Worm (Caenorhabditis elegans): ENCODE data around the gene gly-11.

The gly-11 gene

ce11 chrIII:12205271-12205670 is 28.2 kb upstream of the gly-11 start:
- TF ChIP-seq lin-15B (tag; optimal IDR thresholded peaks at IDR 0.05): no peak
- no peak for TF ChIP-seq zfp-3 (GFP tag; conservative IDR thresholded peaks at IDR 0.05)
- TF ChIP-seq ces-1 (GFP tag; optimal IDR thresholded peaks at IDR 0.05): no peak
- 0 out of 2 replicates have a peak, but pooled peaks have one; percentile 49 for TF ChIP-seq D1046.2 (GFP tag; IDR thresholded peaks at IDR 0.05)
- no peak for TF ChIP-seq nhr-111 (GFP tag; optimal IDR thresholded peaks at IDR 0.05)
- no peak for TF ChIP-seq nhr-237 (tag; optimal IDR thresholded peaks at IDR 0.05)
- no peak for TF ChIP-seq nhr-11 (tag; optimal IDR thresholded peaks at IDR 0.05)
- TF ChIP-seq daf-12 (tag; optimal IDR thresholded peaks at IDR 0.05): no peak
- TF ChIP-seq ceh-28 (tag; optimal IDR thresholded peaks at IDR 0.05): no peak
- no peak for TF ChIP-seq F10B5.3 (tag; optimal IDR thresholded peaks at IDR 0.05)
- no peak for TF ChIP-seq ceh-32 (tag; optimal IDR thresholded peaks at IDR 0.05; ENCODE audit: poor library complexity)
- no peak for TF ChIP-seq ceh-62 (tag; optimal IDR thresholded peaks at IDR 0.05)
- no peak for TF ChIP-seq unc-130 (GFP tag; optimal IDR thresholded peaks at IDR 0.05)
- no peak for TF ChIP-seq hlh-11 (tag; optimal IDR thresholded peaks at IDR 0.05)
- no peak for TF ChIP-seq zip-11 (GFP tag; IDR thresholded peaks at IDR 0.05)
- TF ChIP-seq set-16 (GFP tag; IDR thresholded peaks at IDR 0.05): peak; percentile 59

ce11 chrIII:12202437-12202836 is 25.4 kb upstream of the gly-11 start, which contains the start of gene osm-12:
TSS of gene osm-12 (minus strand) at chrIII:12202537.
- no peak for TF ChIP-seq daf-19 (GFP tag; conservative IDR thresholded peaks at IDR 0.05)
- TF ChIP-seq aha-1 (tag): peak; percentile 71
- TF ChIP-seq arid-1 (GFP tag; conservative IDR thresholded peaks at IDR 0.05): no peak

- TF ChIP-seq rbr-2 (tag; optimal IDR thresholded peaks at IDR 0.05) (no peak), mes-2 (tag; optimal IDR thresholded peaks at IDR 0.05; ENCODE audit: poor library complexity, severe bottlenecking) (no peak), pqm-1 (tag; optimal IDR thresholded peaks at IDR 0.05) (no peak), Y105C5A.15 (GFP tag; IDR thresholded peaks at IDR 0.05) (no peak), hmg-1.1 (GFP tag; IDR thresholded peaks at IDR 0.05) (no peak), ztf-7 (tag; optimal IDR thresholded peaks at IDR 0.05) (no peak), skn-1 (tag; optimal IDR thresholded peaks at IDR 0.05) (no peak), nhr-111 (GFP tag; optimal IDR thresholded peaks at IDR 0.05) (no peak)
These were observed 21.1 kb upstream of the gly-11 start for ce11 chrIII:12198135-12198534.

- TF ChIP-seq nhr-41 (GFP tag; IDR thresholded peaks at IDR 0.05) (no peak), cey-2 (tag; optimal IDR thresholded peaks at IDR 0.05; ENCODE audit: borderline replicate concordance, insufficient read depth) (no peak), duxl-1 (tag; optimal IDR thresholded peaks at IDR 0.05; ENCODE audit: poor library complexity) (no peak), nhr-102 (tag; optimal IDR thresholded peaks at IDR 0.05) (no peak), unc-62 (GFP tag; optimal IDR thresholded peaks at IDR 0.05 in 1 of 2) (peak in 1 of 2 experiments; percentile 84), unc-62 (tag; optimal IDR thresholded peaks at IDR 0.05) (no peak), ZK337.2 (GFP tag; IDR thresholded peaks at IDR 0.05) (no peak), jun-1 (tag; optimal IDR thresholded peaks at IDR 0.05) (no peak), vab-7 (GFP tag; IDR thresholded peaks at IDR 0.05) (no peak), ztf-7 (tag; optimal IDR thresholded peaks at IDR 0.05) (no peak)
These were observed 18.9 kb upstream of the gly-11 start for ce11 chrIII:12195991-12196390.

- TF ChIP-seq saeg-2 (GFP tag; IDR thresholded peaks at IDR 0.05) (no peak), aha-1 (tag) (no peak), lin-1 (GFP tag; IDR thresholded peaks at IDR 0.05) (no peak), ceh-62 (tag; optimal IDR thresholded peaks at IDR 0.05) (no peak), ztf-11 (tag; optimal IDR thresholded peaks at IDR 0.05) (no peak), snpc-1.2 (GFP tag; IDR thresholded peaks at IDR 0.05) (no peak)
These were observed 17.1 kb upstream of the gly-11 start, which contains the start of gene Y75B8A.44 for ce11 chrIII:12194190-12194589. TSS of gene Y75B8A.44 (plus strand) at chrIII:12194490.

Measured in whole organism, L4 larva.